Fruit fly (Drosophila melanogaster) whole organism, prepupa: Measurements from ENCODE around the gene CG8892.

Experiments used
- Blimp-1 ChIP-seq: fragments of 200-800 bp; sonication (Bioruptor generic); optimal IDR thresholded peaks from 3 replicates; lab custom pipeline; 2017; ENCODE audit warnings: missing biosample characterization, missing genetic modification characterization, mild to moderate bottlenecking, moderate library complexity, missing genetic modification reagents
- CG10631 ChIP-seq: fragments of 200-800 bp; sonication (Bioruptor generic); optimal IDR thresholded peaks from 2 replicates; lab custom pipeline; 2016; ENCODE audit warnings: missing biosample characterization, missing genetic modification characterization
- CG10669 ChIP-seq: fragments of 200-800 bp; sonication (Bioruptor generic); optimal IDR thresholded peaks from 3 replicates; lab custom pipeline; 2018; ENCODE audit warnings: missing biosample characterization, mild to moderate bottlenecking, missing genetic modification characterization, moderate library complexity
- CG11294 ChIP-seq: fragments of 200-800 bp; sonication (Bioruptor generic); IDR thresholded peaks from 2 replicates; pipeline ENCODE4 v1.3.6; 2022; ENCODE audit warnings: missing biosample characterization, missing genetic modification characterization
- CG11762 ChIP-seq: fragments of 200-800 bp; sonication (Bioruptor generic); optimal IDR thresholded peaks from 3 replicates; lab custom pipeline; 2016; ENCODE audit warnings: missing biosample characterization, missing genetic modification characterization; ENCODE audit not compliant: insufficient read depth
- CG11902 ChIP-seq: fragments of 200-800 bp; sonication (Bioruptor generic); optimal IDR thresholded peaks from 3 replicates; lab custom pipeline; 2016; ENCODE audit warnings: missing biosample characterization, missing genetic modification characterization
- CG15336 ChIP-seq: fragments of 200-800 bp; sonication (Bioruptor generic); IDR thresholded peaks from 2 replicates; pipeline ENCODE4 v1.3.6; 2022; ENCODE audit warnings: missing biosample characterization, missing genetic modification characterization
- CG16779 ChIP-seq: fragments of 200-800 bp; sonication (Bioruptor generic); optimal IDR thresholded peaks from 3 replicates; lab custom pipeline; 2017; ENCODE audit warnings: missing biosample characterization, mild to moderate bottlenecking, missing genetic modification characterization
- CG3032 ChIP-seq: fragments of 200-800 bp; optimal IDR thresholded peaks from 2 replicates; lab custom pipeline; 2019; ENCODE audit warnings: missing biosample characterization, mild to moderate bottlenecking, missing genetic modification characterization, moderate library complexity
- CG31627 ChIP-seq: fragments of 200-800 bp; sonication (Bioruptor generic); optimal IDR thresholded peaks from 3 replicates; lab custom pipeline; 2016; ENCODE audit warnings: missing biosample characterization, missing genetic modification characterization
- CG3919 ChIP-seq: fragments of 200-800 bp; sonication (Bioruptor generic); optimal IDR thresholded peaks from 3 replicates; lab custom pipeline; 2016; ENCODE audit warnings: missing biosample characterization, missing genetic modification characterization
- CG4318 ChIP-seq: fragments of 200-800 bp; sonication (Bioruptor generic); optimal IDR thresholded peaks from 3 replicates; lab custom pipeline; 2017; ENCODE audit warnings: missing biosample characterization, mild to moderate bottlenecking, missing genetic modification characterization
- CG6163 ChIP-seq: fragments of 200-800 bp; sonication (Bioruptor generic); IDR thresholded peaks from 3 replicates; pipeline ENCODE4 v1.3.6; 2022; ENCODE audit warnings: missing biosample characterization, missing genetic modification characterization
- CG6276 ChIP-seq: fragments of 200-800 bp; sonication (Bioruptor generic); optimal IDR thresholded peaks from 2 replicates; lab custom pipeline; 2017; ENCODE audit warnings: missing biosample characterization, mild to moderate bottlenecking, missing genetic modification characterization
- CG6808 ChIP-seq: fragments of 200-800 bp; sonication (Bioruptor generic); optimal IDR thresholded peaks from 3 replicates; lab custom pipeline; 2017; ENCODE audit warnings: missing biosample characterization, missing genetic modification characterization, mild to moderate bottlenecking, moderate library complexity, missing genetic modification reagents
- CG6854 ChIP-seq: fragments of 200-800 bp; sonication (Bioruptor generic); optimal IDR thresholded peaks from 2 replicates; lab custom pipeline; 2017; ENCODE audit warnings: missing biosample characterization, mild to moderate bottlenecking, missing genetic modification characterization
- CG7368 ChIP-seq: fragments of 200-800 bp; sonication (Bioruptor generic); optimal IDR thresholded peaks from 3 replicates; lab custom pipeline; 2016; ENCODE audit warnings: missing biosample characterization, missing genetic modification characterization
- CG8119 ChIP-seq: fragments of 200-800 bp; sonication (Bioruptor generic); IDR thresholded peaks from 3 replicates; pipeline ENCODE4 v1.3.6; 2022; ENCODE audit warnings: missing biosample characterization, missing genetic modification characterization
- CG8319 ChIP-seq: fragments of 200-800 bp; sonication (Bioruptor generic); optimal IDR thresholded peaks from 3 replicates; lab custom pipeline; 2016; ENCODE audit warnings: missing biosample characterization, missing genetic modification characterization
- CG9139 ChIP-seq: fragments of 200-800 bp; sonication (Bioruptor generic); optimal IDR thresholded peaks from 3 replicates; lab custom pipeline; 2017; ENCODE audit warnings: missing biosample characterization, mild to moderate bottlenecking, missing genetic modification characterization
- Eip75B ChIP-seq: fragments of 200-800 bp; sonication (Bioruptor generic); optimal IDR thresholded peaks from 3 replicates; lab custom pipeline; 2016; ENCODE audit warnings: missing biosample characterization, missing genetic modification characterization
- Eip93F ChIP-seq: fragments of 200-800 bp; sonication (Bioruptor generic); optimal IDR thresholded peaks from 2 replicates; lab custom pipeline; 2016; ENCODE audit warnings: missing biosample characterization, mild to moderate bottlenecking, missing genetic modification characterization
- Ets21C ChIP-seq: fragments of 200-800 bp; sonication (Bioruptor generic); optimal IDR thresholded peaks from 3 replicates; lab custom pipeline; 2016; ENCODE audit warnings: missing biosample characterization, missing genetic modification characterization
- Gug ChIP-seq: fragments of 200-800 bp; sonication (Bioruptor generic); IDR thresholded peaks from 2 replicates; pipeline ENCODE4 v1.3.6; 2022; ENCODE audit warnings: missing biosample characterization, missing genetic modification characterization
- Lpt ChIP-seq: fragments of 200-800 bp; sonication (Bioruptor generic); optimal IDR thresholded peaks from 3 replicates; lab custom pipeline; 2016; ENCODE audit warnings: missing biosample characterization, missing genetic modification characterization
- Met ChIP-seq: fragments of 200-800 bp; sonication (Bioruptor generic); optimal IDR thresholded peaks from 3 replicates; lab custom pipeline; 2016; ENCODE audit warnings: missing biosample characterization, missing genetic modification characterization
- Smox ChIP-seq: fragments of 200-800 bp; sonication (Bioruptor generic); optimal IDR thresholded peaks from 3 replicates; lab custom pipeline; 2016; ENCODE audit warnings: missing biosample characterization, missing genetic modification characterization
- Sox102F ChIP-seq: fragments of 200-800 bp; sonication (Bioruptor generic); optimal IDR thresholded peaks from 2 replicates; lab custom pipeline; 2016; ENCODE audit warnings: missing biosample characterization, mild to moderate bottlenecking, missing genetic modification characterization
- Sox15 ChIP-seq: fragments of 200-800 bp; sonication (Bioruptor generic); optimal IDR thresholded peaks from 3 replicates; lab custom pipeline; 2016; ENCODE audit warnings: missing biosample characterization, missing genetic modification characterization
- achi ChIP-seq: fragments of 200-800 bp; sonication (Bioruptor generic); optimal IDR thresholded peaks from 3 replicates; lab custom pipeline; 2016; ENCODE audit warnings: missing biosample characterization, missing genetic modification characterization
- cyc ChIP-seq: fragments of 200-800 bp; sonication (Bioruptor generic); optimal IDR thresholded peaks from 3 replicates; lab custom pipeline; 2016; ENCODE audit warnings: missing biosample characterization, missing genetic modification characterization
- dsx ChIP-seq: fragments of 200-800 bp; optimal IDR thresholded peaks from 3 replicates; lab custom pipeline; 2019; ENCODE audit warnings: missing biosample characterization, mild to moderate bottlenecking, missing genetic modification characterization, moderate library complexity; ENCODE audit not compliant: poor library complexity, severe bottlenecking
- esn ChIP-seq: fragments of 200-800 bp; sonication (Bioruptor generic); optimal IDR thresholded peaks from 2 replicates; lab custom pipeline; 2016; ENCODE audit warnings: missing biosample characterization, mild to moderate bottlenecking, missing genetic modification characterization, moderate library complexity
- fkh ChIP-seq: fragments of 200-800 bp; sonication (Bioruptor generic); optimal IDR thresholded peaks from 3 replicates; lab custom pipeline; 2017; ENCODE audit warnings: missing biosample characterization, mild to moderate bottlenecking, missing genetic modification characterization, moderate library complexity
- lz ChIP-seq: fragments of 200-800 bp; sonication (Bioruptor generic); optimal IDR thresholded peaks from 3 replicates; lab custom pipeline; 2016; ENCODE audit warnings: missing biosample characterization, missing genetic modification characterization
- net ChIP-seq: fragments of 200-800 bp; sonication (Bioruptor generic); optimal IDR thresholded peaks from 3 replicates; lab custom pipeline; 2016; ENCODE audit warnings: missing biosample characterization, missing genetic modification characterization
- pdm3 ChIP-seq: fragments of 200-800 bp; sonication (Bioruptor generic); optimal IDR thresholded peaks from 3 replicates; lab custom pipeline; 2016; ENCODE audit warnings: missing biosample characterization, missing genetic modification characterization
- salr ChIP-seq, 2 experiments: fragments of 200-800 bp; sonication (Bioruptor generic); optimal IDR thresholded peaks; 3 replicates each; lab custom pipeline; 2016 to 2018; ENCODE audit warnings: missing biosample characterization in 2 of 2, missing genetic modification characterization in 2 of 2, mild to moderate bottlenecking in 1 of 2
- spab ChIP-seq: fragments of 200-800 bp; sonication (Bioruptor generic); optimal IDR thresholded peaks from 2 replicates; lab custom pipeline; 2017; ENCODE audit warnings: missing biosample characterization, mild to moderate bottlenecking, missing genetic modification characterization, missing genetic modification reagents
- ss ChIP-seq, 2 experiments: fragments of 200-800 bp; sonication (Bioruptor generic); optimal IDR thresholded peaks; 2 replicates in 1 of 2; 3 replicates in 1 of 2; lab custom pipeline; 2017 to 2018; ENCODE audit warnings: mild to moderate bottlenecking in 2 of 2, missing biosample characterization in 2 of 2, missing genetic modification characterization in 2 of 2, moderate library complexity in 1 of 2
- svp ChIP-seq: fragments of 200-800 bp; sonication (Bioruptor generic); peaks from one replicate; lab custom pipeline; 2016; ENCODE audit warnings: missing biosample characterization, missing genetic modification characterization
- vri ChIP-seq: fragments of 200-800 bp; sonication (Bioruptor generic); optimal IDR thresholded peaks from 3 replicates; lab custom pipeline; 2016; ENCODE audit warnings: missing biosample characterization, mild to moderate bottlenecking, missing genetic modification characterization

The CG8892 gene

dm6 chr2L:5027321-5028069 is 46.1 kb upstream of the CG8892 start:
- TF ChIP-seq CG11762 (GFP tag; lab: Kevin White, UChicago) = no peak
- peak; percentile 39 for TF ChIP-seq svp (GFP tag; lab: Kevin White, UChicago)

- no peak for TF ChIP-seq CG31627 (GFP tag; lab: Kevin White, UChicago)
- TF ChIP-seq CG8319 (GFP tag; lab: Kevin White, UChicago) = no peak
- TF ChIP-seq CG3919 (GFP tag; lab: Kevin White, UChicago) = no peak
- no peak for TF ChIP-seq achi (GFP tag; lab: Kevin White, UChicago)
- no peak for TF ChIP-seq spab
- TF ChIP-seq Ets21C (GFP tag; lab: Kevin White, UChicago) = no peak
- TF ChIP-seq Sox102F = no peak
- TF ChIP-seq Met (GFP tag; lab: Kevin White, UChicago) = no peak
- TF ChIP-seq Eip93F = no peak
- TF ChIP-seq Smox (GFP tag; lab: Kevin White, UChicago) = no peak
- no peak for TF ChIP-seq CG7368 (GFP tag; lab: Kevin White, UChicago)
- no peak for TF ChIP-seq Sox15
- TF ChIP-seq lz = no peak
- TF ChIP-seq CG9139 = no peak
- TF ChIP-seq Lpt (GFP tag; lab: Kevin White, UChicago) = no peak
- TF ChIP-seq CG10631 (GFP tag; lab: Kevin White, UChicago) = no peak
- no peak for TF ChIP-seq cyc (GFP tag; lab: Kevin White, UChicago)
- TF ChIP-seq CG15336 = no peak
Observed at dm6 chr2L:5025557-5025956, 44.2 kb upstream of the CG8892 start.

dm6 chr2L:5022602-5023001 is 41.2 kb upstream of the CG8892 start:
- TF ChIP-seq svp (GFP tag; lab: Kevin White, UChicago) (peak; percentile 22), CG11294 (GFP tag; lab: Robert Waterston, UW) (no peak)

dm6 chr2L:5020479-5020878 is 39.1 kb upstream of the CG8892 start:
- TF ChIP-seq fkh (GFP tag; lab: Kevin White, UChicago) (no peak), CG8119 (GFP tag; lab: Robert Waterston, UW) (no peak), CG6163 (GFP tag; lab: Robert Waterston, UW) (no peak), salr (GFP tag; optimal IDR thresholded peaks at IDR 0.05; lab: Kevin White, UChicago) (no peak), CG8319 (GFP tag; lab: Kevin White, UChicago) (no peak), spab (no peak), vri (GFP tag; lab: Kevin White, UChicago) (no peak), ss (GFP tag; optimal IDR thresholded peaks at IDR 0.05; lab: Kevin White, UChicago) (no peak), CG6808 (GFP tag; lab: Kevin White, UChicago) (no peak), CG3032 (tag; lab: Kevin White, UChicago) (no peak), Lpt (GFP tag; lab: Kevin White, UChicago) (no peak)

dm6 chr2L:5010784-5011260 is 29.4 kb upstream of the CG8892 start, which contains the start of the genes CG31917, Tfb5 and SelT:
Gene CG31917 (minus strand): TSS chr2L:5010834.
Gene Tfb5 (minus strand): TSS chr2L:5010834.
Gene SelT (plus strand): TSS chr2L:5010922.
- TF ChIP-seq Met (GFP tag; lab: Kevin White, UChicago) = no peak
- no peak for TF ChIP-seq ss (GFP tag; optimal IDR thresholded peaks at IDR 0.05; lab: Kevin White, UChicago)
- TF ChIP-seq CG6854 (GFP tag; lab: Kevin White, UChicago) = no peak
- TF ChIP-seq CG4318 (GFP tag; lab: Kevin White, UChicago) = no peak
- TF ChIP-seq Gug (GFP tag; lab: Robert Waterston, UW) = no peak
- no peak for TF ChIP-seq CG15336
- no peak for TF ChIP-seq Eip93F
- TF ChIP-seq CG31627 (GFP tag; lab: Kevin White, UChicago) = peak; percentile 58
- no peak for TF ChIP-seq CG6276
- peak; percentile 1 for TF ChIP-seq CG11902 (GFP tag; lab: Kevin White, UChicago)
- no peak for TF ChIP-seq Eip75B
- no peak for TF ChIP-seq pdm3
- no peak for TF ChIP-seq CG16779 (tag; lab: Kevin White, UChicago)
- TF ChIP-seq CG8319 (GFP tag; lab: Kevin White, UChicago) = no peak
- TF ChIP-seq esn (GFP tag; lab: Kevin White, UChicago) = peak; percentile 73
- TF ChIP-seq Blimp-1 = no peak
- TF ChIP-seq CG3032 (tag; lab: Kevin White, UChicago) = peak; percentile 48
- no peak for TF ChIP-seq net (GFP tag; lab: Kevin White, UChicago)
- no peak for TF ChIP-seq CG10669 (GFP tag; lab: Kevin White, UChicago)
- no peak for TF ChIP-seq CG8119 (GFP tag; lab: Robert Waterston, UW)
- no peak for TF ChIP-seq dsx (GFP tag; lab: Kevin White, UChicago)
- TF ChIP-seq fkh (GFP tag; lab: Kevin White, UChicago) = no peak
- TF ChIP-seq CG6808 (GFP tag; lab: Kevin White, UChicago) = no peak
